Worm (Caenorhabditis elegans) whole organism, L2 larva: Measurements from ENCODE around the gene Y37E11AR.7.

Source experiments
- C34F6.9 ChIP-seq: fragments of 150-350 bp; optimal IDR thresholded peaks from 2 replicates; lab custom pipeline; 2014; ENCODE audit warnings: missing biosample characterization, missing genetic modification characterization
- F13H6.1 ChIP-seq: sonication (generic microtip); optimal IDR thresholded peaks from 2 replicates; lab custom pipeline; 2016; ENCODE audit warnings: missing genetic modification characterization, missing compliant biosample characterization
- R02D3.7 ChIP-seq: fragments of 150-350 bp; optimal IDR thresholded peaks from 2 replicates; lab custom pipeline; 2014; ENCODE audit warnings: missing biosample characterization, missing genetic modification characterization
- Y55F3AM.14 ChIP-seq: fragments of 200-800 bp; sonication (Bioruptor generic); optimal IDR thresholded peaks from 2 replicates; lab custom pipeline; 2018; ENCODE audit warnings: mild to moderate bottlenecking, missing genetic modification characterization, missing compliant biosample characterization
- ZK546.5 ChIP-seq: sonication (generic microtip); optimal IDR thresholded peaks from 2 replicates; lab custom pipeline; 2017; ENCODE audit warnings: missing biosample characterization, missing genetic modification characterization
- alr-1 ChIP-seq: fragments of 150-350 bp; optimal IDR thresholded peaks from 2 replicates; lab custom pipeline; 2014; ENCODE audit warnings: missing biosample characterization, missing genetic modification characterization
- ama-1 ChIP-seq: fragments of 150-350 bp; optimal IDR thresholded peaks from 2 replicates; lab custom pipeline; 2018; ENCODE audit warnings: inconsistent platforms
- blmp-1 ChIP-seq: sonication (generic microtip); optimal IDR thresholded peaks from 2 replicates; lab custom pipeline; 2017; ENCODE audit warnings: missing genetic modification characterization, mild to moderate bottlenecking, missing compliant biosample characterization, antibody characterized with exemption, moderate library complexity; ENCODE audit not compliant: insufficient read depth
- ceh-82 ChIP-seq: fragments of 150-350 bp; optimal IDR thresholded peaks from 2 replicates; lab custom pipeline; 2014; ENCODE audit warnings: missing biosample characterization, missing genetic modification characterization
- crh-2 ChIP-seq: sonication (generic microtip); optimal IDR thresholded peaks from 2 replicates; lab custom pipeline; 2017; ENCODE audit warnings: missing biosample characterization, missing genetic modification characterization
- dmd-4 ChIP-seq: sonication (generic microtip); optimal IDR thresholded peaks from 2 replicates; lab custom pipeline; 2017; ENCODE audit warnings: missing biosample characterization, missing genetic modification characterization
- egl-27 ChIP-seq: sonication (generic microtip); optimal IDR thresholded peaks from 3 replicates; lab custom pipeline; 2017; ENCODE audit warnings: missing biosample characterization, missing genetic modification reagents, missing genetic modification characterization
- elt-1 ChIP-seq: fragments of 150-350 bp; optimal IDR thresholded peaks from 2 replicates; lab custom pipeline; 2014; ENCODE audit warnings: missing biosample characterization, missing genetic modification characterization
- elt-3 ChIP-seq: sonication (generic microtip); optimal IDR thresholded peaks from 2 replicates; lab custom pipeline; 2017; ENCODE audit warnings: missing biosample characterization, missing genetic modification characterization
- fos-1 ChIP-seq: fragments of 150-350 bp; optimal IDR thresholded peaks from 2 replicates; lab custom pipeline; 2014; ENCODE audit warnings: missing biosample characterization, missing genetic modification characterization
- gmeb-1 ChIP-seq: fragments of 150-350 bp; optimal IDR thresholded peaks from 2 replicates; lab custom pipeline; 2014; ENCODE audit warnings: missing biosample characterization, missing genetic modification characterization
- lin-11 ChIP-seq: fragments of 150-350 bp; sonication (generic microtip); optimal IDR thresholded peaks from 2 replicates; lab custom pipeline; 2014; ENCODE audit warnings: missing biosample characterization, missing genetic modification characterization, inconsistent platforms, mixed read lengths
- lin-13 ChIP-seq: fragments of 150-350 bp; optimal IDR thresholded peaks from 2 replicates; lab custom pipeline; 2014; ENCODE audit warnings: missing biosample characterization, missing genetic modification reagents, missing genetic modification characterization
- lin-39 ChIP-seq: fragments of 150-350 bp; optimal IDR thresholded peaks from 2 replicates; lab custom pipeline; 2014; ENCODE audit warnings: missing biosample characterization, missing genetic modification reagents, missing genetic modification characterization
- lsy-2 ChIP-seq, 2 experiments: fragments of 150-350 bp in 1 of 2; sonication (generic microtip) in 1 of 2; optimal IDR thresholded peaks; 2 replicates each; lab custom pipeline; 2014 to 2017; ENCODE audit warnings: missing biosample characterization in 2 of 2, missing genetic modification characterization in 2 of 2
- mab-5 ChIP-seq: fragments of 150-350 bp; optimal IDR thresholded peaks from 2 replicates; lab custom pipeline; 2014; ENCODE audit warnings: missing biosample characterization, missing genetic modification characterization
- mbf-1 ChIP-seq: sonication (generic microtip); optimal IDR thresholded peaks from 2 replicates; lab custom pipeline; 2017; ENCODE audit warnings: missing biosample characterization, missing genetic modification characterization
- mdl-1 ChIP-seq, 2 experiments: fragments of 150-350 bp in 1 of 2; sonication (generic microtip) in 1 of 2; optimal IDR thresholded peaks; 2 replicates each; lab custom pipeline; 2017; ENCODE audit warnings: missing biosample characterization in 2 of 2, missing genetic modification characterization in 2 of 2
- nhr-10 ChIP-seq: sonication (generic microtip); optimal IDR thresholded peaks from 2 replicates; lab custom pipeline; 2017; ENCODE audit warnings: missing biosample characterization, missing genetic modification characterization
- nhr-12 ChIP-seq: fragments of 150-350 bp; optimal IDR thresholded peaks from 2 replicates; lab custom pipeline; 2014; ENCODE audit warnings: missing biosample characterization, missing genetic modification characterization
- nhr-129 ChIP-seq: fragments of 150-350 bp; optimal IDR thresholded peaks from 2 replicates; lab custom pipeline; 2014; ENCODE audit warnings: missing biosample characterization, missing genetic modification characterization
- nhr-21 ChIP-seq: fragments of 150-350 bp; optimal IDR thresholded peaks from 2 replicates; lab custom pipeline; 2014; ENCODE audit warnings: missing biosample characterization, missing genetic modification characterization
- nhr-237 ChIP-seq: fragments of 150-350 bp; optimal IDR thresholded peaks from 2 replicates; lab custom pipeline; 2014; ENCODE audit warnings: missing biosample characterization, missing genetic modification characterization
- nhr-25 ChIP-seq: fragments of 150-350 bp; sonication (generic microtip); optimal IDR thresholded peaks from 3 replicates; lab custom pipeline; 2014; ENCODE audit warnings: missing biosample characterization, missing genetic modification characterization
- nhr-6 ChIP-seq: fragments of 150-350 bp; optimal IDR thresholded peaks from 2 replicates; lab custom pipeline; 2014; ENCODE audit warnings: missing biosample characterization, missing genetic modification characterization
- nhr-77 ChIP-seq: fragments of 150-350 bp; optimal IDR thresholded peaks from 2 replicates; lab custom pipeline; 2014; ENCODE audit warnings: missing biosample characterization, missing genetic modification characterization
- sem-4 ChIP-seq: fragments of 150-350 bp; optimal IDR thresholded peaks from 2 replicates; lab custom pipeline; 2014; ENCODE audit warnings: missing biosample characterization, missing genetic modification reagents, missing genetic modification characterization
- sma-3 ChIP-seq: sonication (generic microtip); optimal IDR thresholded peaks from 2 replicates; lab custom pipeline; 2016; ENCODE audit warnings: missing genetic modification reagents, missing genetic modification characterization, missing compliant biosample characterization
- sma-9 ChIP-seq, 2 experiments: fragments of 150-350 bp in 1 of 2; sonication (generic microtip) in 1 of 2; optimal IDR thresholded peaks; 2 replicates each; lab custom pipeline; 2014 to 2016; ENCODE audit warnings: missing genetic modification characterization in 2 of 2, mild to moderate bottlenecking in 1 of 2, missing biosample characterization in 1 of 2, missing compliant biosample characterization in 1 of 2, missing genetic modification reagents in 1 of 2, moderate library complexity in 1 of 2
- snpc-4 ChIP-seq: fragments of 150-350 bp; optimal IDR thresholded peaks from 2 replicates; lab custom pipeline; 2014; ENCODE audit warnings: missing biosample characterization, missing genetic modification characterization
- unc-39 ChIP-seq: fragments of 150-350 bp; optimal IDR thresholded peaks from 2 replicates; lab custom pipeline; 2014; ENCODE audit warnings: missing biosample characterization, missing genetic modification characterization
- unc-55 ChIP-seq: fragments of 150-350 bp; sonication (generic microtip); optimal IDR thresholded peaks from 3 replicates; lab custom pipeline; 2014; ENCODE audit warnings: missing biosample characterization, missing genetic modification reagents, missing genetic modification characterization
- unc-62 ChIP-seq: fragments of 150-350 bp; optimal IDR thresholded peaks from 2 replicates; lab custom pipeline; 2014; ENCODE audit warnings: missing biosample characterization, missing genetic modification reagents, missing genetic modification characterization
- zag-1 ChIP-seq: fragments of 150-350 bp; optimal IDR thresholded peaks from 2 replicates; lab custom pipeline; 2014; ENCODE audit warnings: missing biosample characterization, missing genetic modification characterization
- ztf-1 ChIP-seq: fragments of 200-800 bp; sonication (Bioruptor generic); conservative IDR thresholded peaks from 2 replicates; pipeline ENCODE4 v1.3.6; 2022; ENCODE audit warnings: missing genetic modification characterization, missing compliant biosample characterization
- ztf-11 ChIP-seq: sonication (generic microtip); optimal IDR thresholded peaks from 2 replicates; lab custom pipeline; 2017; ENCODE audit warnings: missing biosample characterization, missing genetic modification characterization
- ztf-4 ChIP-seq: fragments of 150-350 bp; optimal IDR thresholded peaks from 2 replicates; lab custom pipeline; 2014; ENCODE audit warnings: missing biosample characterization, missing genetic modification characterization

Y37E11AR.7 gene

DNA sequence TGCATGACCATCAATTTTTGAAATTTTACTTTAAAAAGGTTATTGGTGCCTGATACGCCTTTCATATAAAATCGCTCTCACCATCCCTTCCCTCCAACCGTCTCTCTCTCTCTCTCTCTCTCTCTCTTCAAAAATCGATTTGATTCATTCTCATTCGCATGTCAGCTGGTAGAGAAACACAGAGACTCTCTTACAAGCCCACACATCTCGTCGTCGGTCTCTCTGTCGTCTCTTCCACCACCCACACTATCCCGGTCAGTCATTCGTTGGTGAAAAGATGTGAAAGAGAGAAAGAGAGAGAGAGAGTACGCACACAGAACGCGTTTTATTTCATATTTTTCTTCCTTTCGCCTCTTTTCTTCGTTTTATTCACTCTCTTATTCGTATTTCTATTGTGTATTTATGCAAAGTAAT lies 12.8 kb downstream of the Y37E11AR.7 start:
- TF ChIP-seq ztf-4 (tag; lab: Kevin White, UChicago) (peak; percentile 71), dmd-4 (no peak), sma-3 (GFP tag; lab: Kevin White, UChicago) (peak; percentile 67), ZK546.5 (tag; lab: Kevin White, UChicago) (no peak), egl-27 (tag; lab: Kevin White, UChicago) (peak; percentile 39), sma-9 (GFP tag; optimal IDR thresholded peaks at IDR 0.05; lab: Kevin White, UChicago) (peak; percentile 90), sma-9 (tag; optimal IDR thresholded peaks at IDR 0.05; lab: Kevin White, UChicago) (no peak), F13H6.1 (tag; lab: Kevin White, UChicago) (peak; percentile 95), mdl-1 (tag; optimal IDR thresholded peaks at IDR 0.05; lab: Kevin White, UChicago) (peak in 1 of 2 experiments; percentile 61), nhr-129 (tag; lab: Kevin White, UChicago) (peak; percentile 93), unc-39 (no peak), snpc-4 (tag; lab: Kevin White, UChicago) (peak; percentile 42), lin-13 (peak; percentile 77), nhr-21 (tag; lab: Kevin White, UChicago) (peak; percentile 78), crh-2 (tag; lab: Kevin White, UChicago) (peak; percentile 87), nhr-10 (peak; percentile 2), nhr-237 (no peak), blmp-1 (peak; percentile 62), fos-1 (tag; lab: Kevin White, UChicago) (peak; percentile 80), lin-11 (peak; percentile 39), unc-62 (GFP tag; lab: Kevin White, UChicago) (peak; percentile 34), alr-1 (tag; lab: Kevin White, UChicago) (no peak), unc-55 (GFP tag; lab: Kevin White, UChicago) (peak; percentile 88), sem-4 (peak; percentile 66), elt-3 (tag; lab: Kevin White, UChicago) (no peak), mbf-1 (no peak), Y55F3AM.14 (peak; percentile 36), ztf-11 (no peak), nhr-25 (tag; lab: Kevin White, UChicago) (peak; percentile 87), ama-1 (lab: Kevin White, UChicago) (peak; percentile 48), gmeb-1 (tag; lab: Kevin White, UChicago) (peak; percentile 80), R02D3.7 (tag; lab: Kevin White, UChicago) (no peak), ztf-1 (no peak), C34F6.9 (peak; percentile 94), nhr-77 (tag; lab: Kevin White, UChicago) (no peak), lsy-2 (tag; optimal IDR thresholded peaks at IDR 0.05; lab: Kevin White, UChicago) (peak; percentile 38 to 91), zag-1 (tag; lab: Kevin White, UChicago) (peak; percentile 1), ceh-82 (no peak), nhr-12 (tag; lab: Kevin White, UChicago) (no peak), nhr-6 (tag; lab: Kevin White, UChicago) (peak; percentile 62), lin-39 (tag; lab: Kevin White, UChicago) (no peak), elt-1 (no peak), mab-5 (tag; lab: Kevin White, UChicago) (peak; percentile 19)

DNA sequence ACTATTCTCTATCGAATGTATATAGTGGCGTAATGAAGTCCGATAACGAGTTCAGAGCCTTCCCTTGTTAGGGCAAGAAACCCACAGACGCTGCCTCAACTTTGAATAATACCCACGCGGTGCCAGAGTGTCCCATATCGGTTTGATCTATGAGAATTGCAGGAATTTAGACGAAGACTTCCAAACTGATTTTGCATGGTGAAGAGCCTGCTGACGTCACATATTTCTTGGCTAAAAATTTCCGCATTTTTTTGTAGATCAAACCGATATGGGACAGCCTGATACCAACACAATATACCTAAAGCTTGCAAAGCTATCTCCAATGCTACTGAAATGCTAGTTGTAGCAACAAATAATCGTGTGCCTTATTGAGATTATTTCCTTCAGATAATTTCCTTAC lies 13.4 kb downstream of the Y37E11AR.7 start:
- TF ChIP-seq ama-1 (lab: Kevin White, UChicago) (no peak), lsy-2 (tag; optimal IDR thresholded peaks at IDR 0.05; lab: Kevin White, UChicago) (no peak), lin-13 (no peak), unc-55 (GFP tag; lab: Kevin White, UChicago) (no peak), elt-1 (no peak)
